Fruit fly (Drosophila melanogaster) whole organism, embryonic: ENCODE data around the gene VhaAC45RP.

ENCODE experiments used
- Antp ChIP-seq: fragments of 200-800 bp; sonication (Bioruptor generic); optimal IDR thresholded peaks from 3 replicates; lab custom pipeline; 2016; ENCODE audit warnings: missing biosample characterization, missing genetic modification characterization
- Asciz ChIP-seq: fragments of 200-800 bp; sonication (Bioruptor generic); optimal IDR thresholded peaks from 2 replicates; lab custom pipeline; 2017; ENCODE audit warnings: missing biosample characterization, mild to moderate bottlenecking, missing genetic modification characterization, missing genetic modification reagents
- CG10462 ChIP-seq: fragments of 200-800 bp; sonication (Bioruptor generic); optimal IDR thresholded peaks from 2 replicates; lab custom pipeline; 2016; ENCODE audit warnings: missing biosample characterization, missing genetic modification characterization
- CG11723 ChIP-seq: fragments of 200-800 bp; sonication (Bioruptor generic); optimal IDR thresholded peaks from 2 replicates; lab custom pipeline; 2017; ENCODE audit warnings: missing biosample characterization, mild to moderate bottlenecking, missing genetic modification characterization
- CG14014 ChIP-seq: fragments of 200-800 bp; sonication (Bioruptor generic); IDR thresholded peaks from 2 replicates; pipeline ENCODE4 v1.3.6; 2022; ENCODE audit warnings: missing biosample characterization, missing genetic modification characterization
- CG14860 ChIP-seq: fragments of 200-800 bp; sonication (Bioruptor generic); IDR thresholded peaks from 3 replicates; pipeline ENCODE4 v1.3.6; 2022; ENCODE audit warnings: missing biosample characterization, missing genetic modification characterization; ENCODE audit not compliant: partially characterized antibody
- CG15601 ChIP-seq: fragments of 200-800 bp; sonication (Bioruptor generic); optimal IDR thresholded peaks from 3 replicates; lab custom pipeline; 2019; ENCODE audit warnings: missing biosample characterization, mild to moderate bottlenecking, missing genetic modification characterization, moderate library complexity
- CG17328 ChIP-seq: fragments of 200-800 bp; sonication (Bioruptor generic); IDR thresholded peaks from 2 replicates; pipeline ENCODE4 v1.3.6; 2022; ENCODE audit warnings: missing biosample characterization, missing genetic modification characterization
- CG32532 ChIP-seq: fragments of 200-800 bp; sonication (Bioruptor generic); IDR thresholded peaks from 2 replicates; pipeline ENCODE4 v1.3.6; 2022; ENCODE audit warnings: missing biosample characterization, missing genetic modification characterization
- CG32772 ChIP-seq: fragments of 200-800 bp; sonication (Bioruptor generic); IDR thresholded peaks from 2 replicates; pipeline ENCODE4 v1.3.6; 2022; ENCODE audit warnings: missing biosample characterization, missing genetic modification characterization
- CG34422 ChIP-seq: fragments of 200-800 bp; sonication (Bioruptor generic); IDR thresholded peaks from 3 replicates; pipeline ENCODE4 v1.3.6; 2022; ENCODE audit warnings: missing biosample characterization, missing genetic modification characterization
- CG3847 ChIP-seq: fragments of 200-800 bp; sonication (Bioruptor generic); IDR thresholded peaks from 2 replicates; pipeline ENCODE4 v1.3.6; 2022; ENCODE audit warnings: missing biosample characterization, missing genetic modification characterization
- CG42726 ChIP-seq: fragments of 200-800 bp; sonication (Bioruptor generic); IDR thresholded peaks from 2 replicates; pipeline ENCODE4 v1.3.6; 2022; ENCODE audit warnings: missing biosample characterization, missing genetic modification characterization; ENCODE audit not compliant: partially characterized antibody
- CG4282 ChIP-seq: fragments of 200-800 bp; sonication (Bioruptor generic); optimal IDR thresholded peaks from 2 replicates; lab custom pipeline; 2016; ENCODE audit warnings: missing biosample characterization, missing genetic modification characterization
- CG6854 ChIP-seq: fragments of 200-800 bp; sonication (Bioruptor generic); optimal IDR thresholded peaks from 3 replicates; lab custom pipeline; 2017; ENCODE audit warnings: missing biosample characterization, mild to moderate bottlenecking, missing genetic modification characterization
- CG7745 ChIP-seq: fragments of 200-800 bp; sonication (Bioruptor generic); optimal IDR thresholded peaks from 2 replicates; lab custom pipeline; 2018; ENCODE audit warnings: missing biosample characterization, mild to moderate bottlenecking, missing genetic modification characterization, moderate library complexity
- CG8290 ChIP-seq, 3 experiments: fragments of 200-800 bp; sonication (Bioruptor generic); optimal IDR thresholded peaks; 2 replicates each; lab custom pipeline; 2016 to 2019; ENCODE audit warnings: missing biosample characterization in 3 of 3, missing genetic modification characterization in 3 of 3, mild to moderate bottlenecking in 2 of 3, moderate library complexity in 1 of 3
- CG8359 ChIP-seq: fragments of 200-800 bp; sonication (Bioruptor generic); optimal IDR thresholded peaks from 2 replicates; lab custom pipeline; 2017; ENCODE audit warnings: missing biosample characterization, mild to moderate bottlenecking, missing genetic modification characterization, borderline replicate concordance
- Drgx ChIP-seq: fragments of 200-800 bp; sonication (Bioruptor generic); IDR thresholded peaks from 2 replicates; pipeline ENCODE4 v1.3.6; 2022; ENCODE audit warnings: missing biosample characterization, missing genetic modification characterization
- E2f1 ChIP-seq: fragments of 200-800 bp; sonication (Bioruptor generic); IDR thresholded peaks from 2 replicates; pipeline ENCODE4 v1.3.6; 2022; ENCODE audit warnings: missing biosample characterization, missing genetic modification characterization
- Fer2 ChIP-seq: fragments of 200-800 bp; sonication (Bioruptor generic); optimal IDR thresholded peaks from 2 replicates; lab custom pipeline; 2018; ENCODE audit warnings: missing biosample characterization, mild to moderate bottlenecking, missing genetic modification characterization, moderate library complexity
- H2.0 ChIP-seq: fragments of 200-800 bp; sonication (Bioruptor generic); IDR thresholded peaks from 2 replicates; pipeline ENCODE4 v1.3.6; 2022; ENCODE audit warnings: missing biosample characterization, missing genetic modification characterization
- HLH54F ChIP-seq: fragments of 200-800 bp; sonication (Bioruptor generic); optimal IDR thresholded peaks from 3 replicates; lab custom pipeline; 2016; ENCODE audit warnings: missing biosample characterization, missing genetic modification characterization
- HmgD ChIP-seq: fragments of 200-800 bp; sonication (Bioruptor generic); optimal IDR thresholded peaks from 3 replicates; lab custom pipeline; 2016; ENCODE audit warnings: missing biosample characterization, missing genetic modification characterization
- HmgZ ChIP-seq: fragments of 200-800 bp; sonication (Bioruptor generic); optimal IDR thresholded peaks from 2 replicates; lab custom pipeline; 2018; ENCODE audit warnings: missing biosample characterization, mild to moderate bottlenecking, missing genetic modification characterization
- Hmr ChIP-seq: fragments of 200-800 bp; sonication (Bioruptor generic); optimal IDR thresholded peaks from 3 replicates; lab custom pipeline; 2017; ENCODE audit warnings: mild to moderate bottlenecking, missing biosample characterization, missing genetic modification reagents, missing genetic modification characterization
- Hr78 ChIP-seq, 2 experiments: fragments of 200-800 bp in 1 of 2; fragments of >200 bp in 1 of 2; sonication (Bioruptor generic) in 1 of 2; optimal IDR thresholded peaks; 2 replicates each; lab custom pipeline; 2017 to 2019; ENCODE audit warnings: missing biosample characterization in 2 of 2, missing genetic modification characterization in 2 of 2, mild to moderate bottlenecking in 1 of 2, moderate library complexity in 1 of 2
- Lhr ChIP-seq: fragments of 200-800 bp; sonication (Bioruptor generic); optimal IDR thresholded peaks from 3 replicates; lab custom pipeline; 2017; ENCODE audit warnings: mild to moderate bottlenecking, missing biosample characterization, missing genetic modification reagents, missing genetic modification characterization
- Max ChIP-seq: fragments of 200-800 bp; sonication (Bioruptor generic); optimal IDR thresholded peaks from 2 replicates; lab custom pipeline; 2016; ENCODE audit warnings: missing biosample characterization, mild to moderate bottlenecking, missing genetic modification characterization
- Mrtf ChIP-seq: fragments of 200-800 bp; sonication (Bioruptor generic); IDR thresholded peaks from 3 replicates; pipeline ENCODE4 v1.3.6; 2022; ENCODE audit warnings: missing biosample characterization, missing genetic modification characterization
- Oaz ChIP-seq: fragments of 200-800 bp; sonication (Bioruptor generic); IDR thresholded peaks from 2 replicates; pipeline ENCODE4 v1.3.6; 2022; ENCODE audit warnings: missing biosample characterization, missing genetic modification characterization
- PHDP ChIP-seq: fragments of 200-800 bp; sonication (Bioruptor generic); optimal IDR thresholded peaks from 3 replicates; lab custom pipeline; 2018; ENCODE audit warnings: missing biosample characterization, mild to moderate bottlenecking, missing genetic modification characterization, moderate library complexity
- Ptx1 ChIP-seq: fragments of 200-800 bp; sonication (Bioruptor generic); IDR thresholded peaks from 2 replicates; pipeline ENCODE4 v1.3.6; 2022; ENCODE audit warnings: missing biosample characterization, missing genetic modification characterization
- Spps ChIP-seq: fragments of 200-800 bp; sonication (Bioruptor generic); optimal IDR thresholded peaks from 2 replicates; lab custom pipeline; 2018; ENCODE audit warnings: missing biosample characterization, mild to moderate bottlenecking, missing genetic modification characterization
- ash1 ChIP-seq: fragments of 200-800 bp; sonication (Bioruptor generic); optimal IDR thresholded peaks from 2 replicates; lab custom pipeline; 2018; ENCODE audit warnings: missing biosample characterization, mild to moderate bottlenecking, missing genetic modification characterization
- br ChIP-seq: fragments of >200 bp; optimal IDR thresholded peaks from 2 replicates; lab custom pipeline; 2017
- croc ChIP-seq: fragments of 200-800 bp; sonication (Bioruptor generic); conservative IDR thresholded peaks from 3 replicates; pipeline ENCODE4 v1.3.6; 2022; ENCODE audit warnings: missing biosample characterization, missing genetic modification characterization
- danr ChIP-seq: fragments of 200-800 bp; sonication (Bioruptor generic); IDR thresholded peaks from 2 replicates; pipeline ENCODE4 v1.3.6; 2022; ENCODE audit warnings: missing biosample characterization, missing genetic modification characterization
- dpn ChIP-seq, 2 experiments: fragments of 200-800 bp; sonication (Bioruptor generic); optimal IDR thresholded peaks; 3 replicates each; lab custom pipeline; 2016; ENCODE audit warnings: missing biosample characterization in 2 of 2, missing genetic modification characterization in 2 of 2
- fd3F ChIP-seq: fragments of 200-800 bp; sonication (Bioruptor generic); optimal IDR thresholded peaks from 2 replicates; lab custom pipeline; 2018; ENCODE audit warnings: missing biosample characterization, mild to moderate bottlenecking, missing genetic modification characterization, moderate library complexity
- fru ChIP-seq: fragments of >200 bp; optimal IDR thresholded peaks from 2 replicates; lab custom pipeline; 2017
- gsb-n ChIP-seq: fragments of 200-800 bp; sonication (Bioruptor generic); optimal IDR thresholded peaks from 3 replicates; lab custom pipeline; 2018; ENCODE audit warnings: missing biosample characterization, mild to moderate bottlenecking, missing genetic modification characterization
- her ChIP-seq: fragments of 200-800 bp; sonication (Bioruptor generic); optimal IDR thresholded peaks from 2 replicates; lab custom pipeline; 2016; ENCODE audit warnings: missing biosample characterization, missing genetic modification characterization
- ken ChIP-seq: fragments of 200-800 bp; sonication (Bioruptor generic); IDR thresholded peaks from 3 replicates; pipeline ENCODE4 v1.3.6; 2022; ENCODE audit warnings: missing biosample characterization, missing genetic modification characterization
- phol ChIP-seq: fragments of 200-800 bp; sonication (Bioruptor generic); optimal IDR thresholded peaks from 3 replicates; lab custom pipeline; 2018; ENCODE audit warnings: missing biosample characterization, mild to moderate bottlenecking, missing genetic modification characterization, moderate library complexity
- sc ChIP-seq, 3 experiments: fragments of >200 bp in 2 of 3; fragments of 200-800 bp in 1 of 3; sonication (Bioruptor generic) in 1 of 3; optimal IDR thresholded peaks; 2 replicates in 2 of 3; 3 replicates in 1 of 3; lab custom pipeline; 2017; ENCODE audit warnings: mild to moderate bottlenecking in 1 of 3, missing biosample characterization in 1 of 3, missing genetic modification characterization in 1 of 3, missing genetic modification reagents in 1 of 3
- sqz ChIP-seq: fragments of 200-800 bp; sonication (Bioruptor generic); optimal IDR thresholded peaks from 3 replicates; lab custom pipeline; 2018; ENCODE audit warnings: missing biosample characterization, mild to moderate bottlenecking, missing genetic modification characterization
- ssp ChIP-seq: fragments of 200-800 bp; sonication (Bioruptor generic); IDR thresholded peaks from 2 replicates; pipeline ENCODE4 v1.3.6; 2022; ENCODE audit warnings: missing biosample characterization, missing genetic modification characterization
- toy ChIP-seq: fragments of 200-800 bp; sonication (Bioruptor generic); IDR thresholded peaks from 2 replicates; pipeline ENCODE4 v1.3.6; 2022; ENCODE audit warnings: missing biosample characterization, missing genetic modification characterization
- zfh1 ChIP-seq: fragments of 200-800 bp; sonication (Bioruptor generic); IDR thresholded peaks from 3 replicates; pipeline ENCODE4 v1.3.6; 2022; ENCODE audit warnings: missing biosample characterization, missing genetic modification characterization

The VhaAC45RP gene

DNA sequence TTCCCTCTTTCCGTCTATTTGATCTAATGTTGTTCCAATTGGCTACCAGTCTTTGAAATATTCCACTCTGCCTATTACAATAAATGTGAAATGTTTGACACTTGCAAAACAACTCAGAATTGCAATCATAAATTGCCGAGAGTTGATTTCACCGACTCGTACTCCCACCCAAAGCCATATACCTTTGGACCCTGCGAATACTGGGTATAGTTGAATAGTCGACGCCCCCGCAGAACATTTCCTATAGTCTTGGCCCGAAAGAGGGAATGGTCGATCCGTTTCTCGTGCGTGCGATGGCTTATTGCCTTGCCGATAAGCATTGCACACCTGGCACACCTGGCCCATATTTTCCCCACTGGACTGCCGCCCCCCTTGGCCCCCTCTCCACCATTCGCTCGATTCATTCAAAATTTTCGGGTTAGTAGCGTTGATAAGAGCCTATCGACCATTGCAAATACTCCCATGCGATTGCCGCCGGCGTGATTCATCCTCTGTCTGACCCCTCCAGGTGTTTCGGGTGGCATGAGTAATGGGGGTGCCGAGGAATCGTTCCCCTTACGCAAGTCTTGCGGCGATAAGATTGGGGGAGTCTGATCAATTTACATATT, 34.0 kb upstream of the VhaAC45RP start:
- TF ChIP-seq CG10462 (GFP tag; lab: Kevin White, UChicago) (no peak), CG32772 (GFP tag; lab: Robert Waterston, UW) (no peak), CG11723 (GFP tag; lab: Kevin White, UChicago) (no peak), HLH54F (peak; percentile 44), CG7745 (no peak), fd3F (no peak), fru (lab: Kevin White, UChicago) (no peak), ssp (GFP tag; lab: Robert Waterston, UW) (no peak), PHDP (tag; lab: Kevin White, UChicago) (no peak), Oaz (GFP tag; lab: Robert Waterston, UW) (no peak), CG4282 (GFP tag; lab: Kevin White, UChicago) (no peak), Antp (peak; percentile 24), sc (optimal IDR thresholded peaks at IDR 0.05; lab: Kevin White, UChicago) (no peak), sc (GFP tag; optimal IDR thresholded peaks at IDR 0.05; lab: Kevin White, UChicago) (no peak), Hmr (GFP tag; lab: Kevin White, UChicago) (peak; percentile 54), dpn (GFP tag; optimal IDR thresholded peaks at IDR 0.05; lab: Kevin White, UChicago) (peak; percentile 24 to 44), CG3847 (GFP tag; lab: Robert Waterston, UW) (peak; percentile 44), Max (GFP tag; lab: Kevin White, UChicago) (no peak), Ptx1 (GFP tag; lab: Robert Waterston, UW) (peak; percentile 44), E2f1 (GFP tag; lab: Robert Waterston, UW) (no peak), CG14014 (GFP tag; lab: Robert Waterston, UW) (peak; percentile 10; the same call in 1 of the 2 replicates), croc (no peak), CG34422 (GFP tag; lab: Robert Waterston, UW) (no peak), her (no peak), CG8359 (GFP tag; lab: Kevin White, UChicago) (no peak), CG6854 (GFP tag; lab: Kevin White, UChicago) (no peak), HmgD (GFP tag; lab: Kevin White, UChicago) (no peak), ash1 (GFP tag; lab: Kevin White, UChicago) (no peak), CG8290 (GFP tag; optimal IDR thresholded peaks at IDR 0.05; lab: Kevin White, UChicago) (no peak), CG8290 (tag; optimal IDR thresholded peaks at IDR 0.05; lab: Kevin White, UChicago) (peak in 1 of 2 experiments; percentile 75), H2.0 (GFP tag; lab: Robert Waterston, UW) (no peak), CG32532 (GFP tag; lab: Robert Waterston, UW) (no peak), CG14860 (GFP tag; lab: Robert Waterston, UW) (no peak), danr (GFP tag; lab: Robert Waterston, UW) (no peak), HmgZ (no peak), Asciz (GFP tag; lab: Kevin White, UChicago) (no peak), Fer2 (tag; lab: Kevin White, UChicago) (no peak), CG15601 (tag; lab: Kevin White, UChicago) (no peak), sqz (GFP tag; lab: Kevin White, UChicago) (no peak), Mrtf (GFP tag; lab: Robert Waterston, UW) (no peak), CG42726 (GFP tag; lab: Robert Waterston, UW) (no peak), toy (GFP tag; lab: Robert Waterston, UW) (0 out of 2 replicates have a peak, but pooled peaks have one; percentile 33), zfh1 (GFP tag; lab: Robert Waterston, UW) (peak; percentile 26; the same call in 1 of the 3 replicates), Lhr (GFP tag; lab: Kevin White, UChicago) (no peak), phol (tag; lab: Kevin White, UChicago) (peak; percentile 11), CG17328 (GFP tag; lab: Robert Waterston, UW) (no peak), Hr78 (GFP tag; optimal IDR thresholded peaks at IDR 0.05; lab: Kevin White, UChicago) (peak in 1 of 2 experiments; percentile 46), br (lab: Kevin White, UChicago) (no peak), gsb-n (tag; lab: Kevin White, UChicago) (no peak), Drgx (GFP tag; lab: Robert Waterston, UW) (no peak), Spps (tag; lab: Kevin White, UChicago) (no peak), ken (GFP tag; lab: Robert Waterston, UW) (no peak)
